Fruit fly (Drosophila melanogaster) whole organism, pupa: ENCODE results near the gene Atg5.

Experiments used
- CG17806 ChIP-seq: fragments of 200-800 bp; sonication (Bioruptor generic); optimal IDR thresholded peaks from 2 replicates; lab custom pipeline; 2018; ENCODE audit warnings: missing biosample characterization, mild to moderate bottlenecking, missing genetic modification characterization, moderate library complexity
- CG4496 ChIP-seq: fragments of 200-800 bp; sonication (Bioruptor generic); IDR thresholded peaks from 3 replicates; pipeline ENCODE4 v1.3.6; 2022; ENCODE audit warnings: missing biosample characterization, missing genetic modification characterization
- CG9948 ChIP-seq: fragments of 200-800 bp; sonication (Bioruptor generic); optimal IDR thresholded peaks from 2 replicates; lab custom pipeline; 2018; ENCODE audit warnings: missing biosample characterization, mild to moderate bottlenecking, missing genetic modification characterization, moderate library complexity
- Snoo ChIP-seq: fragments of 200-800 bp; sonication (Bioruptor generic); optimal IDR thresholded peaks from 3 replicates; lab custom pipeline; 2017; ENCODE audit warnings: missing biosample characterization, mild to moderate bottlenecking, missing genetic modification characterization, inconsistent platforms

- TF ChIP-seq CG17806 (no peak), CG4496 (GFP tag; lab: Robert Waterston, UW) (no peak), Snoo (no peak), CG9948 (tag; lab: Kevin White, UChicago) (no peak)
These were observed 9.8 kb upstream of the Atg5 start for dm6 chrX:7333298-7333743.
